Fruit fly (Drosophila melanogaster) whole organism, embryonic: ENCODE measurements around the gene Alp13.

ENCODE experiments used
- ATbp ChIP-seq: fragments of 200-800 bp; sonication (Bioruptor generic); optimal IDR thresholded peaks from 2 replicates; lab custom pipeline; 2017; ENCODE audit warnings: missing biosample characterization, mild to moderate bottlenecking, missing genetic modification characterization, missing genetic modification reagents
- Adf1 ChIP-seq: fragments of 200-800 bp; sonication (Bioruptor generic); IDR thresholded peaks from 2 replicates; pipeline ENCODE4 v1.3.6; 2022; ENCODE audit warnings: missing biosample characterization, missing genetic modification characterization
- B-H2 ChIP-seq: fragments of 200-800 bp; sonication (Bioruptor generic); optimal IDR thresholded peaks from 2 replicates; lab custom pipeline; 2018; ENCODE audit warnings: missing biosample characterization, mild to moderate bottlenecking, missing genetic modification characterization
- CG12299 ChIP-seq: fragments of 200-800 bp; sonication (Bioruptor generic); optimal IDR thresholded peaks from 2 replicates; lab custom pipeline; 2018; ENCODE audit warnings: missing biosample characterization, mild to moderate bottlenecking, missing genetic modification characterization
- CG12769 ChIP-seq: fragments of 200-800 bp; sonication (Bioruptor generic); optimal IDR thresholded peaks from 2 replicates; lab custom pipeline; 2019; ENCODE audit warnings: missing biosample characterization, mild to moderate bottlenecking, missing genetic modification characterization, moderate library complexity
- CG13775 ChIP-seq: fragments of 200-800 bp; sonication (Bioruptor generic); optimal IDR thresholded peaks from 3 replicates; lab custom pipeline; 2017; ENCODE audit warnings: missing biosample characterization, mild to moderate bottlenecking, missing genetic modification characterization
- CG14441 ChIP-seq: fragments of 200-800 bp; sonication (Bioruptor generic); IDR thresholded peaks from 2 replicates; pipeline ENCODE4 v1.3.6; 2022; ENCODE audit warnings: missing biosample characterization, missing genetic modification characterization
- CG14667 ChIP-seq: fragments of 200-800 bp; sonication (Bioruptor generic); IDR thresholded peaks from 2 replicates; pipeline ENCODE4 v1.3.6; 2022; ENCODE audit warnings: missing biosample characterization, missing genetic modification characterization
- CG1529 ChIP-seq: fragments of 200-800 bp; sonication (Bioruptor generic); optimal IDR thresholded peaks from 3 replicates; lab custom pipeline; 2018; ENCODE audit warnings: missing biosample characterization, missing genetic modification characterization
- CG15479 ChIP-seq: fragments of 200-800 bp; sonication (Bioruptor generic); optimal IDR thresholded peaks from 3 replicates; lab custom pipeline; 2019; ENCODE audit warnings: missing biosample characterization, mild to moderate bottlenecking, missing genetic modification characterization, moderate library complexity
- CG1602 ChIP-seq: fragments of 200-800 bp; sonication (Bioruptor generic); optimal IDR thresholded peaks from 3 replicates; lab custom pipeline; 2016; ENCODE audit warnings: missing biosample characterization, missing genetic modification characterization
- CG17385 ChIP-seq: fragments of 200-800 bp; sonication (Bioruptor generic); optimal IDR thresholded peaks from 3 replicates; lab custom pipeline; 2018; ENCODE audit warnings: missing biosample characterization, mild to moderate bottlenecking, missing genetic modification characterization
- CG18619 ChIP-seq: fragments of 200-800 bp; sonication (Bioruptor generic); optimal IDR thresholded peaks from 3 replicates; lab custom pipeline; 2017; ENCODE audit warnings: missing biosample characterization, mild to moderate bottlenecking, missing genetic modification characterization
- CG2129 ChIP-seq: fragments of 200-800 bp; sonication (Bioruptor generic); IDR thresholded peaks from 2 replicates; pipeline ENCODE4 v1.3.6; 2022; ENCODE audit warnings: missing biosample characterization, missing genetic modification characterization; ENCODE audit not compliant: partially characterized antibody
- CG2875 ChIP-seq: fragments of 200-800 bp; sonication (Bioruptor generic); optimal IDR thresholded peaks from 2 replicates; lab custom pipeline; 2017; ENCODE audit warnings: missing biosample characterization, mild to moderate bottlenecking, missing genetic modification characterization, missing genetic modification reagents
- CG2889 ChIP-seq: fragments of 200-800 bp; sonication (Bioruptor generic); IDR thresholded peaks from 3 replicates; pipeline ENCODE4 v1.3.6; 2022; ENCODE audit warnings: missing biosample characterization, missing genetic modification characterization
- CG5180 ChIP-seq: fragments of 200-800 bp; sonication (Bioruptor generic); optimal IDR thresholded peaks from 3 replicates; lab custom pipeline; 2017; ENCODE audit warnings: missing biosample characterization, missing genetic modification characterization, mild to moderate bottlenecking, moderate library complexity, missing genetic modification reagents
- CG8089 ChIP-seq: fragments of 200-800 bp; sonication (Bioruptor generic); optimal IDR thresholded peaks from 3 replicates; lab custom pipeline; 2016; ENCODE audit warnings: missing biosample characterization, missing genetic modification characterization
- CG9215 ChIP-seq: fragments of 200-800 bp; sonication (Bioruptor generic); IDR thresholded peaks from 2 replicates; pipeline ENCODE4 v1.3.6; 2022; ENCODE audit warnings: missing biosample characterization, missing genetic modification characterization
- CoRest ChIP-seq: fragments of 200-800 bp; sonication (Bioruptor generic); optimal IDR thresholded peaks from 3 replicates; lab custom pipeline; 2018; ENCODE audit warnings: missing biosample characterization, mild to moderate bottlenecking, missing genetic modification characterization, moderate library complexity
- CrebB ChIP-seq: fragments of 200-800 bp; sonication (Bioruptor generic); optimal IDR thresholded peaks from 3 replicates; lab custom pipeline; 2018; ENCODE audit warnings: missing biosample characterization, mild to moderate bottlenecking, missing genetic modification characterization
- Dad ChIP-seq: fragments of 200-800 bp; sonication (Bioruptor generic); optimal IDR thresholded peaks from 3 replicates; lab custom pipeline; 2016; ENCODE audit warnings: missing biosample characterization, missing genetic modification characterization
- Dref ChIP-seq: fragments of 200-800 bp; sonication (Bioruptor generic); IDR thresholded peaks from 2 replicates; pipeline ENCODE4 v1.3.6; 2022; ENCODE audit warnings: missing biosample characterization, missing genetic modification characterization
- Fer1 ChIP-seq: fragments of 200-800 bp; sonication (Bioruptor generic); optimal IDR thresholded peaks from 2 replicates; lab custom pipeline; 2017; ENCODE audit warnings: missing biosample characterization, mild to moderate bottlenecking, missing genetic modification characterization
- Fer3 ChIP-seq: fragments of 200-800 bp; sonication (Bioruptor generic); optimal IDR thresholded peaks from 2 replicates; lab custom pipeline; 2018; ENCODE audit warnings: missing biosample characterization, mild to moderate bottlenecking, missing genetic modification characterization, moderate library complexity
- HHEX ChIP-seq: fragments of 200-800 bp; sonication (Bioruptor generic); optimal IDR thresholded peaks from 3 replicates; lab custom pipeline; 2017; ENCODE audit warnings: missing biosample characterization, mild to moderate bottlenecking, missing genetic modification characterization, missing genetic modification reagents
- HmgZ ChIP-seq: fragments of 200-800 bp; sonication (Bioruptor generic); optimal IDR thresholded peaks from 2 replicates; lab custom pipeline; 2018; ENCODE audit warnings: missing biosample characterization, mild to moderate bottlenecking, missing genetic modification characterization
- Hr39 ChIP-seq: fragments of >200 bp; optimal IDR thresholded peaks from 2 replicates; lab custom pipeline; 2017
- NFAT ChIP-seq: fragments of 200-800 bp; sonication (Bioruptor generic); IDR thresholded peaks from 2 replicates; pipeline ENCODE4 v1.3.6; 2022; ENCODE audit warnings: missing biosample characterization, missing genetic modification characterization
- Sin3A ChIP-seq: fragments of >200 bp; optimal IDR thresholded peaks from 2 replicates; lab custom pipeline; 2018
- Spps ChIP-seq: fragments of 200-800 bp; sonication (Bioruptor generic); optimal IDR thresholded peaks from 2 replicates; lab custom pipeline; 2018; ENCODE audit warnings: missing biosample characterization, mild to moderate bottlenecking, missing genetic modification characterization
- TFAM ChIP-seq: fragments of 200-800 bp; sonication (Bioruptor generic); optimal IDR thresholded peaks from 2 replicates; lab custom pipeline; 2017; ENCODE audit warnings: missing biosample characterization, missing genetic modification characterization, inconsistent platforms
- Xrp1 ChIP-seq: fragments of 200-800 bp; sonication (Bioruptor generic); IDR thresholded peaks from 2 replicates; pipeline ENCODE4 v1.3.6; 2022; ENCODE audit warnings: missing biosample characterization, missing genetic modification characterization
- az2 ChIP-seq: fragments of 200-800 bp; sonication (Bioruptor generic); optimal IDR thresholded peaks from 3 replicates; lab custom pipeline; 2016; ENCODE audit warnings: missing biosample characterization, missing genetic modification characterization
- cas ChIP-seq: fragments of 200-800 bp; sonication (Bioruptor generic); IDR thresholded peaks from 2 replicates; pipeline ENCODE4 v1.3.6; 2022; ENCODE audit warnings: missing biosample characterization, missing genetic modification characterization
- dati ChIP-seq: fragments of 200-800 bp; sonication (Bioruptor generic); IDR thresholded peaks from 2 replicates; pipeline ENCODE4 v1.3.6; 2022; ENCODE audit warnings: missing biosample characterization, missing genetic modification characterization
- esg ChIP-seq: fragments of 200-800 bp; sonication (Bioruptor generic); conservative IDR thresholded peaks from 2 replicates; pipeline ENCODE4 v1.3.6; 2022; ENCODE audit warnings: missing biosample characterization, missing genetic modification characterization
- fd3F ChIP-seq: fragments of 200-800 bp; sonication (Bioruptor generic); optimal IDR thresholded peaks from 2 replicates; lab custom pipeline; 2018; ENCODE audit warnings: missing biosample characterization, mild to moderate bottlenecking, missing genetic modification characterization, moderate library complexity
- grau ChIP-seq: fragments of 200-800 bp; optimal IDR thresholded peaks from 3 replicates; lab custom pipeline; 2019; ENCODE audit warnings: missing biosample characterization, mild to moderate bottlenecking, missing genetic modification characterization, moderate library complexity
- grn ChIP-seq: fragments of 200-800 bp; sonication (Bioruptor generic); optimal IDR thresholded peaks from 3 replicates; lab custom pipeline; 2017; ENCODE audit warnings: missing biosample characterization, missing genetic modification characterization
- hkb ChIP-seq, 2 experiments: fragments of 200-800 bp in 1 of 2; fragments of >200 bp in 1 of 2; sonication (Bioruptor generic) in 1 of 2; IDR thresholded peaks in 1 of 2; optimal IDR thresholded peaks in 1 of 2; 2 replicates each; pipeline versions ENCODE4 v1.3.6 to Lab custom; 2017 to 2022; ENCODE audit warnings: missing biosample characterization in 1 of 2, missing genetic modification characterization in 1 of 2
- inv ChIP-seq: fragments of 200-800 bp; sonication (Bioruptor generic); IDR thresholded peaks from 2 replicates; pipeline ENCODE4 v1.3.6; 2022; ENCODE audit warnings: missing biosample characterization, missing genetic modification characterization; ENCODE audit not compliant: partially characterized antibody
- luna ChIP-seq: fragments of 200-800 bp; sonication (Bioruptor generic); optimal IDR thresholded peaks from 2 replicates; lab custom pipeline; 2016; ENCODE audit warnings: missing biosample characterization, missing genetic modification characterization
- pan ChIP-seq, 4 experiments: fragments of >200 bp in 3 of 4; fragments of 200-800 bp in 1 of 4; sonication (Bioruptor generic) in 1 of 4; optimal IDR thresholded peaks in 3 of 4; IDR thresholded peaks in 1 of 4; 2 replicates each; pipeline versions ENCODE4 v1.3.6 to Lab custom; 2017 to 2022; ENCODE audit warnings: missing biosample characterization in 2 of 4, missing genetic modification characterization in 2 of 4, mixed read lengths in 1 of 4
- pb ChIP-seq: fragments of 200-800 bp; sonication (Bioruptor generic); optimal IDR thresholded peaks from 3 replicates; lab custom pipeline; 2016; ENCODE audit warnings: missing biosample characterization, missing genetic modification characterization
- phol ChIP-seq: fragments of 200-800 bp; sonication (Bioruptor generic); optimal IDR thresholded peaks from 3 replicates; lab custom pipeline; 2018; ENCODE audit warnings: missing biosample characterization, mild to moderate bottlenecking, missing genetic modification characterization, moderate library complexity
- rib ChIP-seq: fragments of 200-800 bp; sonication (Bioruptor generic); IDR thresholded peaks from 2 replicates; pipeline ENCODE4 v1.3.6; 2022; ENCODE audit warnings: missing biosample characterization, missing genetic modification characterization
- tna ChIP-seq: fragments of 200-800 bp; sonication (Bioruptor generic); IDR thresholded peaks from 2 replicates; pipeline ENCODE4 v1.3.6; 2022; ENCODE audit warnings: missing biosample characterization, missing genetic modification characterization; ENCODE audit not compliant: partially characterized antibody
- tx ChIP-seq: fragments of 200-800 bp; sonication (Bioruptor generic); optimal IDR thresholded peaks from 2 replicates; lab custom pipeline; 2016; ENCODE audit warnings: missing biosample characterization, missing genetic modification characterization

Alp13 gene

dm6 chr3R:10024032-10024712 lies 51.0 kb downstream of the Alp13 start (continued):
- TF ChIP-seq CG18619 (no peak), Adf1 (GFP tag; lab: Robert Waterston, UW) (no peak), fd3F (GFP tag; lab: Kevin White, UChicago) (no peak), dati (no peak), Fer1 (GFP tag; lab: Kevin White, UChicago) (no peak), Dad (GFP tag; lab: Kevin White, UChicago) (peak; percentile 9), phol (tag; lab: Kevin White, UChicago) (no peak), tx (GFP tag; lab: Kevin White, UChicago) (no peak), az2 (GFP tag; lab: Kevin White, UChicago) (peak; percentile 13), hkb (optimal IDR thresholded peaks at IDR 0.05; lab: Kevin White, UChicago) (no peak), hkb (GFP tag; IDR thresholded peaks at IDR 0.05; lab: Robert Waterston, UW) (no peak), inv (GFP tag; lab: Robert Waterston, UW) (no peak), grn (GFP tag; lab: Kevin White, UChicago) (no peak), CrebB (no peak), Fer3 (no peak), tna (GFP tag; lab: Robert Waterston, UW) (no peak), Hr39 (lab: Kevin White, UChicago) (no peak), CG8089 (no peak), Sin3A (lab: Kevin White, UChicago) (no peak), pan (optimal IDR thresholded peaks at IDR 0.05; lab: Kevin White, UChicago) (no peak), pan (GFP tag; optimal IDR thresholded peaks at IDR 0.05 in 1 of 2, IDR thresholded peaks at IDR 0.05 in 1 of 2) (peak in 1 of 2 experiments; percentile 54), grau (tag; lab: Kevin White, UChicago) (no peak), CG12299 (tag; lab: Kevin White, UChicago) (no peak), esg (GFP tag; lab: Robert Waterston, UW) (no peak), ATbp (GFP tag; lab: Kevin White, UChicago) (no peak), HHEX (GFP tag; lab: Kevin White, UChicago) (peak; percentile 50), CG9215 (GFP tag; lab: Robert Waterston, UW) (0 out of 2 replicates have a peak, but pooled peaks have one; percentile 22), Spps (tag; lab: Kevin White, UChicago) (no peak), CG2875 (GFP tag; lab: Kevin White, UChicago) (no peak), Dref (GFP tag; lab: Robert Waterston, UW) (no peak), CG14441 (GFP tag; lab: Robert Waterston, UW) (peak; percentile 62), HmgZ (tag; lab: Kevin White, UChicago) (no peak), CoRest (tag; lab: Kevin White, UChicago) (no peak), pb (GFP tag; lab: Kevin White, UChicago) (peak; percentile 25), CG14667 (GFP tag; lab: Robert Waterston, UW) (no peak), CG1529 (GFP tag; lab: Kevin White, UChicago) (no peak), rib (GFP tag; lab: Robert Waterston, UW) (0 out of 2 replicates have a peak, but pooled peaks have one; percentile 37), CG2889 (GFP tag; lab: Robert Waterston, UW) (0 out of 3 replicates have a peak, but pooled peaks have one; percentile 34), B-H2 (no peak), CG13775 (GFP tag; lab: Kevin White, UChicago) (peak; percentile 9), NFAT (GFP tag; lab: Robert Waterston, UW) (peak; percentile 54), CG2129 (GFP tag; lab: Robert Waterston, UW) (no peak), CG5180 (GFP tag; lab: Kevin White, UChicago) (no peak), CG1602 (GFP tag; lab: Kevin White, UChicago) (no peak), CG12769 (tag; lab: Kevin White, UChicago) (no peak), Xrp1 (no peak; the same call in 1 of the 2 replicates), cas (GFP tag; lab: Robert Waterston, UW) (no peak), TFAM (GFP tag; lab: Kevin White, UChicago) (no peak), CG15479 (GFP tag; lab: Kevin White, UChicago) (no peak), CG17385 (GFP tag; lab: Kevin White, UChicago) (no peak), luna (GFP tag; lab: Kevin White, UChicago) (no peak)
